Fruit fly (Drosophila melanogaster) whole organism: ENCODE measurements around the gene Acn.

Source experiments
- CG8478 ChIP-seq: fragments of >200 bp; optimal IDR thresholded peaks from 2 replicates; lab custom pipeline; 2018; ENCODE audit warnings: inconsistent platforms
- pan ChIP-seq: fragments of >200 bp; optimal IDR thresholded peaks from 2 replicates; lab custom pipeline; 2017
- psq ChIP-seq: fragments of >200 bp; optimal IDR thresholded peaks from 2 replicates; lab custom pipeline; 2017

DNA sequence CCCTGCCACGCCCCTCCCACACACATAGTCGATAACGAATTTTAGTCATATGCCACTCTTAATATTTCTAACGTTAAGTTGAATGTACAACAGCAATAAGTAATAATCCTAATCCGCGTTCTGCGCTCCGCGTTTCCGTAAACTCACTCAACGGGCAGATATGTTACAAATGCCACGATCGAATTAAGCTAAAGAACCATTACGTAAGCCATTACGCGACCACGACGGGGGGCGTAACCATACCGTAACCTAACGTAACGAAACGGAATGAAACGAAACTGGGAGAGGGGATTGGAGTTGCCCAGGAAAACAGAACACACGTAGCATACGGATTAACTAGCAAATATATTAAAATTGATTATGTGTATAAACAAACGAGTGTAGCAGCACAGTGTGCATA is 12.6 kb downstream of the Acn start:
- TF ChIP-seq CG8478 (no peak), pan (lab: Kevin White, UChicago) (no peak), psq (lab: Kevin White, UChicago) (no peak)
